Worm (Caenorhabditis elegans) whole organism, midembryonic: ENCODE results near the gene C08F1.12.

ENCODE experiments used
- flt-1 ChIP-seq: fragments of 200-800 bp; sonication (Bioruptor generic); IDR thresholded peaks from 2 replicates; pipeline ENCODE4 v1.3.6; 2022; ENCODE audit warnings: missing genetic modification characterization, missing compliant biosample characterization
- klf-2 ChIP-seq: fragments of 200-800 bp; sonication (Bioruptor generic); conservative IDR thresholded peaks from 2 replicates; pipeline ENCODE4 v1.3.6; 2022; ENCODE audit warnings: missing genetic modification reagents, missing genetic modification characterization, missing compliant biosample characterization
- tab-1 ChIP-seq: fragments of 200-800 bp; sonication (Bioruptor generic); IDR thresholded peaks from 2 replicates; pipeline ENCODE4 v1.3.6; 2022; ENCODE audit warnings: missing genetic modification characterization, missing compliant biosample characterization
- ztf-23 ChIP-seq: fragments of 200-800 bp; sonication (Bioruptor generic); IDR thresholded peaks from 2 replicates; pipeline ENCODE4 v1.3.6; 2022; ENCODE audit warnings: missing genetic modification reagents, missing genetic modification characterization, missing compliant biosample characterization

ce11 chrII:1848109-1848508 is 41.9 kb upstream of the C08F1.12 start, which contains the start of gene fbxb-97:
- no peak for TF ChIP-seq flt-1
- TF ChIP-seq klf-2 (GFP tag; lab: Robert Waterston, UW) = no peak
- no peak for TF ChIP-seq ztf-23 (GFP tag; lab: Robert Waterston, UW)
- TF ChIP-seq tab-1 (GFP tag; lab: Robert Waterston, UW) = no peak
